Fruit fly (Drosophila melanogaster) whole organism, embryonic: ENCODE results near the gene drl.

Experiments
- Antp ChIP-seq: fragments of 200-800 bp; sonication (Bioruptor generic); optimal IDR thresholded peaks from 3 replicates; lab custom pipeline; 2016; ENCODE audit warnings: missing biosample characterization, missing genetic modification characterization
- Atf3 ChIP-seq: fragments of 200-800 bp; sonication (Bioruptor generic); optimal IDR thresholded peaks from 3 replicates; lab custom pipeline; 2016; ENCODE audit warnings: missing biosample characterization, missing genetic modification characterization
- CG12769 ChIP-seq: fragments of 200-800 bp; sonication (Bioruptor generic); optimal IDR thresholded peaks from 2 replicates; lab custom pipeline; 2019; ENCODE audit warnings: missing biosample characterization, mild to moderate bottlenecking, missing genetic modification characterization, moderate library complexity
- CG14014 ChIP-seq: fragments of 200-800 bp; sonication (Bioruptor generic); IDR thresholded peaks from 2 replicates; pipeline ENCODE4 v1.3.6; 2022; ENCODE audit warnings: missing biosample characterization, missing genetic modification characterization
- CG17385 ChIP-seq: fragments of 200-800 bp; sonication (Bioruptor generic); optimal IDR thresholded peaks from 3 replicates; lab custom pipeline; 2018; ENCODE audit warnings: missing biosample characterization, mild to moderate bottlenecking, missing genetic modification characterization
- CG42726 ChIP-seq: fragments of 200-800 bp; sonication (Bioruptor generic); IDR thresholded peaks from 2 replicates; pipeline ENCODE4 v1.3.6; 2022; ENCODE audit warnings: missing biosample characterization, missing genetic modification characterization; ENCODE audit not compliant: partially characterized antibody
- Neu2 ChIP-seq: fragments of 200-800 bp; sonication (Bioruptor generic); optimal IDR thresholded peaks from 3 replicates; lab custom pipeline; 2016; ENCODE audit warnings: missing biosample characterization, missing genetic modification characterization, borderline replicate concordance
- psq ChIP-seq: fragments of 200-800 bp; sonication (Bioruptor generic); optimal IDR thresholded peaks from 2 replicates; lab custom pipeline; 2017; ENCODE audit warnings: missing biosample characterization, missing genetic modification characterization
- scrt ChIP-seq: fragments of 200-800 bp; sonication (Bioruptor generic); optimal IDR thresholded peaks from 2 replicates; lab custom pipeline; 2018; ENCODE audit warnings: missing biosample characterization, mild to moderate bottlenecking, missing genetic modification characterization, moderate library complexity
- sima ChIP-seq: fragments of 200-800 bp; sonication (Bioruptor generic); optimal IDR thresholded peaks from 2 replicates; lab custom pipeline; 2016; ENCODE audit warnings: missing biosample characterization, missing genetic modification characterization
- stwl ChIP-seq: fragments of 200-800 bp; sonication (Bioruptor generic); optimal IDR thresholded peaks from 3 replicates; lab custom pipeline; 2018; ENCODE audit warnings: missing biosample characterization, mild to moderate bottlenecking, missing genetic modification characterization, moderate library complexity

DNA sequence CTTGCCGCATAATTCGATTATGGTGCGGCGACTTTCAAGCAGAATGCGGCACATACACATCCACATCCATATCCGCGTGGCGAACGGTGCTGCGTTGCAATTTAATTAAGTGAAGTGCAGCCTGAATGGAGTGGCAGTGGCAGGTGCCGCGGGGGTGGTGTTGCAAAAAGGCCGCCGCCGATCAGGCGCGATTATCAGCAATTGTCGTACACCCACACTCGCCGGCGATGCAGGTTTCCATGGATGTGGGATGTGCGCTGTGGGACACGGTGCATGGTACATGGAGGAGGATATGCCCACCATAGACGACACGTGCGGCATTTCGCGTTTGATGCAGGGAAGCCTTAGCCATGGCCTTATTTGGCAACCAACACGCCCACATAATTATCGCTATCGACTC, 37.5 kb downstream of the drl start:
- no peak for TF ChIP-seq scrt (GFP tag; lab: Kevin White, UChicago)
- TF ChIP-seq Neu2 (GFP tag; lab: Kevin White, UChicago) = no peak
- no peak for TF ChIP-seq Antp
- no peak for TF ChIP-seq sima
- TF ChIP-seq CG14014 (GFP tag; lab: Robert Waterston, UW) = no peak
- no peak for TF ChIP-seq CG42726 (GFP tag; lab: Robert Waterston, UW)
- TF ChIP-seq stwl (tag; lab: Kevin White, UChicago) = no peak
- TF ChIP-seq psq (GFP tag; lab: Kevin White, UChicago) = no peak
- TF ChIP-seq CG17385 = no peak
- TF ChIP-seq Atf3 (GFP tag; lab: Kevin White, UChicago) = no peak
- no peak for TF ChIP-seq CG12769
